Fruit fly (Drosophila melanogaster) whole organism, embryonic: ENCODE results near the gene CG4730.

ENCODE experiments used
- Asciz ChIP-seq: fragments of 200-800 bp; sonication (Bioruptor generic); optimal IDR thresholded peaks from 2 replicates; lab custom pipeline; 2017; ENCODE audit warnings: missing biosample characterization, mild to moderate bottlenecking, missing genetic modification characterization, missing genetic modification reagents
- Bdp1 ChIP-seq: fragments of 200-800 bp; sonication (Bioruptor generic); optimal IDR thresholded peaks from 3 replicates; lab custom pipeline; 2016; ENCODE audit warnings: missing biosample characterization, missing genetic modification characterization
- Blimp-1 ChIP-seq: fragments of 200-800 bp; sonication (Bioruptor generic); optimal IDR thresholded peaks from 3 replicates; lab custom pipeline; 2018; ENCODE audit warnings: missing biosample characterization, missing genetic modification characterization, mild to moderate bottlenecking, moderate library complexity, missing genetic modification reagents
- CG10274 ChIP-seq: fragments of 200-800 bp; sonication (Bioruptor generic); optimal IDR thresholded peaks from 3 replicates; lab custom pipeline; 2017; ENCODE audit warnings: missing biosample characterization, mild to moderate bottlenecking, missing genetic modification characterization
- CG10979 ChIP-seq: fragments of 200-800 bp; sonication (Bioruptor generic); optimal IDR thresholded peaks from 2 replicates; lab custom pipeline; 2018; ENCODE audit warnings: missing biosample characterization, mild to moderate bottlenecking, missing genetic modification characterization, moderate library complexity
- CG11504 ChIP-seq: fragments of 200-800 bp; sonication (Bioruptor generic); optimal IDR thresholded peaks from 3 replicates; lab custom pipeline; 2019; ENCODE audit warnings: missing biosample characterization, mild to moderate bottlenecking, missing genetic modification characterization, moderate library complexity
- CG11695 ChIP-seq: fragments of 200-800 bp; sonication (Bioruptor generic); IDR thresholded peaks from 3 replicates; pipeline ENCODE4 v1.3.6; 2022; ENCODE audit warnings: missing biosample characterization, missing genetic modification characterization
- CG12391 ChIP-seq: fragments of 200-800 bp; sonication (Bioruptor generic); optimal IDR thresholded peaks from 3 replicates; lab custom pipeline; 2018; ENCODE audit warnings: missing biosample characterization, mild to moderate bottlenecking, missing genetic modification characterization, moderate library complexity
- CG14014 ChIP-seq: fragments of 200-800 bp; sonication (Bioruptor generic); IDR thresholded peaks from 2 replicates; pipeline ENCODE4 v1.3.6; 2022; ENCODE audit warnings: missing biosample characterization, missing genetic modification characterization
- CG14860 ChIP-seq: fragments of 200-800 bp; sonication (Bioruptor generic); IDR thresholded peaks from 3 replicates; pipeline ENCODE4 v1.3.6; 2022; ENCODE audit warnings: missing biosample characterization, missing genetic modification characterization; ENCODE audit not compliant: partially characterized antibody
- CG15601 ChIP-seq: fragments of 200-800 bp; sonication (Bioruptor generic); optimal IDR thresholded peaks from 3 replicates; lab custom pipeline; 2019; ENCODE audit warnings: missing biosample characterization, mild to moderate bottlenecking, missing genetic modification characterization, moderate library complexity
- CG1603 ChIP-seq: fragments of 200-800 bp; sonication (Bioruptor generic); optimal IDR thresholded peaks from 2 replicates; lab custom pipeline; 2019; ENCODE audit warnings: missing biosample characterization, mild to moderate bottlenecking, missing genetic modification characterization, moderate library complexity
- CG17359 ChIP-seq: fragments of 200-800 bp; sonication (Bioruptor generic); optimal IDR thresholded peaks from 3 replicates; lab custom pipeline; 2018; ENCODE audit warnings: missing biosample characterization, mild to moderate bottlenecking, missing genetic modification characterization, moderate library complexity
- CG17361 ChIP-seq: fragments of 200-800 bp; sonication (Bioruptor generic); IDR thresholded peaks from 3 replicates; pipeline ENCODE4 v1.3.6; 2022; ENCODE audit warnings: missing biosample characterization, missing genetic modification characterization
- CG17829 ChIP-seq: fragments of 200-800 bp; optimal IDR thresholded peaks from 2 replicates; lab custom pipeline; 2019; ENCODE audit warnings: missing biosample characterization, mild to moderate bottlenecking, missing genetic modification characterization, moderate library complexity
- CG18262 ChIP-seq: fragments of 200-800 bp; optimal IDR thresholded peaks from 3 replicates; lab custom pipeline; 2019; ENCODE audit warnings: missing biosample characterization, mild to moderate bottlenecking, missing genetic modification characterization, moderate library complexity
- CG2199 ChIP-seq: fragments of 200-800 bp; sonication (Bioruptor generic); IDR thresholded peaks from 3 replicates; pipeline ENCODE4 v1.3.6; 2022; ENCODE audit warnings: missing biosample characterization, missing genetic modification characterization
- CG2678 ChIP-seq: fragments of 200-800 bp; sonication (Bioruptor generic); optimal IDR thresholded peaks from 3 replicates; lab custom pipeline; 2019; ENCODE audit warnings: missing biosample characterization, mild to moderate bottlenecking, missing genetic modification characterization, moderate library complexity
- CG33557 ChIP-seq: fragments of 200-800 bp; sonication (Bioruptor generic); optimal IDR thresholded peaks from 2 replicates; lab custom pipeline; 2019; ENCODE audit warnings: missing biosample characterization, mild to moderate bottlenecking, missing genetic modification characterization, moderate library complexity
- CG8924 ChIP-seq: fragments of 200-800 bp; optimal IDR thresholded peaks from 3 replicates; lab custom pipeline; 2019; ENCODE audit warnings: missing biosample characterization, mild to moderate bottlenecking, missing genetic modification characterization, moderate library complexity
- CG9817 ChIP-seq: fragments of 200-800 bp; sonication (Bioruptor generic); optimal IDR thresholded peaks from 2 replicates; lab custom pipeline; 2018; ENCODE audit warnings: missing biosample characterization, mild to moderate bottlenecking, missing genetic modification characterization, moderate library complexity
- CTCF ChIP-seq: fragments of 200-800 bp; sonication (Bioruptor generic); optimal IDR thresholded peaks from 2 replicates; lab custom pipeline; 2017; ENCODE audit warnings: missing biosample characterization, mild to moderate bottlenecking, missing genetic modification characterization, moderate library complexity
- Camta ChIP-seq: fragments of 200-800 bp; sonication (Bioruptor generic); optimal IDR thresholded peaks from 2 replicates; lab custom pipeline; 2016; ENCODE audit warnings: missing biosample characterization, missing genetic modification characterization
- Drgx ChIP-seq: fragments of 200-800 bp; sonication (Bioruptor generic); IDR thresholded peaks from 2 replicates; pipeline ENCODE4 v1.3.6; 2022; ENCODE audit warnings: missing biosample characterization, missing genetic modification characterization
- Ets65A ChIP-seq: fragments of 200-800 bp; sonication (Bioruptor generic); peaks from one replicate; lab custom pipeline; 2016; ENCODE audit warnings: missing biosample characterization, missing genetic modification characterization
- Hr78 ChIP-seq, 2 experiments: fragments of 200-800 bp in 1 of 2; fragments of >200 bp in 1 of 2; sonication (Bioruptor generic) in 1 of 2; optimal IDR thresholded peaks; 2 replicates each; lab custom pipeline; 2017 to 2019; ENCODE audit warnings: missing biosample characterization in 2 of 2, missing genetic modification characterization in 2 of 2, mild to moderate bottlenecking in 1 of 2, moderate library complexity in 1 of 2
- Six4 ChIP-seq: fragments of 200-800 bp; sonication (Bioruptor generic); optimal IDR thresholded peaks from 2 replicates; lab custom pipeline; 2016; ENCODE audit warnings: missing biosample characterization, missing genetic modification characterization
- Ssrp ChIP-seq: fragments of 200-800 bp; sonication (Bioruptor generic); optimal IDR thresholded peaks from 2 replicates; lab custom pipeline; 2018; ENCODE audit warnings: missing biosample characterization, mild to moderate bottlenecking, missing genetic modification characterization, moderate library complexity
- Taf1 ChIP-seq: fragments of 200-800 bp; sonication (Bioruptor generic); IDR thresholded peaks from 2 replicates; pipeline ENCODE4 v1.3.6; 2022; ENCODE audit warnings: missing biosample characterization, missing genetic modification characterization
- Vsx1 ChIP-seq: fragments of 200-800 bp; sonication (Bioruptor generic); optimal IDR thresholded peaks from 2 replicates; lab custom pipeline; 2017; ENCODE audit warnings: missing biosample characterization, mild to moderate bottlenecking, missing genetic modification characterization, missing genetic modification reagents
- aop ChIP-seq: fragments of 200-800 bp; sonication (Bioruptor generic); IDR thresholded peaks from 2 replicates; pipeline ENCODE4 v1.3.6; 2022; ENCODE audit warnings: missing biosample characterization, missing genetic modification characterization
- ase ChIP-seq: fragments of 200-800 bp; sonication (Bioruptor generic); IDR thresholded peaks from 3 replicates; pipeline ENCODE4 v1.3.6; 2022; ENCODE audit warnings: missing biosample characterization, missing genetic modification characterization
- az2 ChIP-seq: fragments of 200-800 bp; sonication (Bioruptor generic); optimal IDR thresholded peaks from 3 replicates; lab custom pipeline; 2016; ENCODE audit warnings: missing biosample characterization, missing genetic modification characterization
- cg ChIP-seq: fragments of 200-800 bp; sonication (Bioruptor generic); optimal IDR thresholded peaks from 3 replicates; lab custom pipeline; 2019; ENCODE audit warnings: missing biosample characterization, mild to moderate bottlenecking, missing genetic modification characterization, moderate library complexity
- chinmo ChIP-seq: fragments of 200-800 bp; sonication (Bioruptor generic); IDR thresholded peaks from 4 replicates; pipeline ENCODE4 v1.3.6; 2022; ENCODE audit warnings: missing biosample characterization, missing genetic modification characterization; ENCODE audit not compliant: partially characterized antibody
- ci ChIP-seq: fragments of 200-800 bp; sonication (Bioruptor generic); IDR thresholded peaks from 3 replicates; pipeline ENCODE4 v1.3.6; 2022; ENCODE audit warnings: missing biosample characterization, missing genetic modification characterization
- crol ChIP-seq: fragments of 200-800 bp; sonication (Bioruptor generic); IDR thresholded peaks from 2 replicates; pipeline ENCODE4 v1.3.6; 2022; ENCODE audit warnings: missing biosample characterization, missing genetic modification characterization
- dmrt11E ChIP-seq: fragments of 200-800 bp; sonication (Bioruptor generic); optimal IDR thresholded peaks from 3 replicates; lab custom pipeline; 2018; ENCODE audit warnings: missing biosample characterization, mild to moderate bottlenecking, missing genetic modification characterization, moderate library complexity
- dmrt99B ChIP-seq: fragments of 200-800 bp; sonication (Bioruptor generic); optimal IDR thresholded peaks from 2 replicates; lab custom pipeline; 2018; ENCODE audit warnings: missing biosample characterization, mild to moderate bottlenecking, missing genetic modification characterization, moderate library complexity
- gem ChIP-seq: fragments of 200-800 bp; sonication (Bioruptor generic); optimal IDR thresholded peaks from 2 replicates; lab custom pipeline; 2019; ENCODE audit warnings: missing biosample characterization, mild to moderate bottlenecking, missing genetic modification characterization, moderate library complexity
- ken ChIP-seq: fragments of 200-800 bp; sonication (Bioruptor generic); IDR thresholded peaks from 3 replicates; pipeline ENCODE4 v1.3.6; 2022; ENCODE audit warnings: missing biosample characterization, missing genetic modification characterization
- pnt ChIP-seq: fragments of 200-800 bp; sonication (Bioruptor generic); optimal IDR thresholded peaks from 3 replicates; lab custom pipeline; 2016; ENCODE audit warnings: missing biosample characterization, missing genetic modification characterization
- rib ChIP-seq: fragments of 200-800 bp; sonication (Bioruptor generic); IDR thresholded peaks from 2 replicates; pipeline ENCODE4 v1.3.6; 2022; ENCODE audit warnings: missing biosample characterization, missing genetic modification characterization
- sens ChIP-seq: fragments of 200-800 bp; sonication (Bioruptor generic); peaks from one replicate; lab custom pipeline; 2016; ENCODE audit warnings: missing biosample characterization, missing genetic modification characterization
- vnd ChIP-seq: fragments of 200-800 bp; sonication (Bioruptor generic); IDR thresholded peaks from 3 replicates; pipeline ENCODE4 v1.3.6; 2022; ENCODE audit warnings: missing biosample characterization, missing genetic modification characterization; ENCODE audit not compliant: partially characterized antibody
- z ChIP-seq: fragments of 200-800 bp; sonication (Bioruptor generic); IDR thresholded peaks from 3 replicates; pipeline ENCODE4 v1.3.6; 2022; ENCODE audit warnings: missing biosample characterization, missing genetic modification characterization
- zen2 ChIP-seq: fragments of 200-800 bp; sonication (Bioruptor generic); IDR thresholded peaks from 3 replicates; pipeline ENCODE4 v1.3.6; 2022; ENCODE audit warnings: missing biosample characterization, missing genetic modification characterization; ENCODE audit not compliant: partially characterized antibody

The CG4730 gene

dm6 chr3R:25660985-25661530 lies 17.4 kb downstream of the CG4730 start, which contains the start of gene Tnks (continued):
- TF ChIP-seq Bdp1 (no peak), vnd (no peak), zen2 (GFP tag; lab: Robert Waterston, UW) (no peak), dmrt11E (tag; lab: Kevin White, UChicago) (no peak)

DNA sequence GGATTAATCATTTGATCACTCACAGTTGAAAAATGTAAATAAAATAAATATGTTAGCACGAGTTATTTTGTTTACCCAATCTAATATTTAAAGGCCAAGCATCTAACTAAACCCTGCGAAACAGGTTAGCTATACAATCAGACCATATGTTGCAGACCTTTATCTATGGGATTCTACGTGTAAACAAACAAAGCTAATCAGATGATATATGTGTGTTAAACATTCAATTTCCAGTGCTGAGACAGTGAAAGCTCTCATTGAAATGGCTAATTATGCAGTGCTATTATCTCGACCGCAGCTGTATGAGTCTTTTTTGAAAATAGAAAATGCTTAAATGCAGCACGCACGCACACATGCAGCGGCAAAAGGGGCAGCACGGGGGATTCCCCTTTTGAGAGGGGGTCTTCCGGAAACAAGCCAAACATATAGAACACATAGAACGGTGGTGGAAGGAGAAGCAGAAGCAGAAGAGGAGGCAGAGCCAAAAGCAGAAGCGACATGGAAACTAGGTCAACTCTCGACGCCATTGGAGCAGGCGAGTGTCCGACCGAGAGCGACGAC lies 18.5 kb downstream of the CG4730 start:
- no peak for TF ChIP-seq CG14860 (GFP tag; lab: Robert Waterston, UW)
- TF ChIP-seq crol (GFP tag; lab: Robert Waterston, UW): peak; percentile 87
- peak; percentile 6 for TF ChIP-seq CG10979 (tag; lab: Kevin White, UChicago)
- TF ChIP-seq CG9817 (tag; lab: Kevin White, UChicago): no peak
- TF ChIP-seq CG18262 (tag; lab: Kevin White, UChicago): peak; percentile 9
- peak; percentile 10 for TF ChIP-seq Ssrp (tag; lab: Kevin White, UChicago)
- peak; percentile 16 for TF ChIP-seq CG17359 (tag; lab: Kevin White, UChicago)
- 0 out of 4 replicates have a peak, but pooled peaks have one; percentile 45 for TF ChIP-seq chinmo
- peak; percentile 2 for TF ChIP-seq gem
- TF ChIP-seq Asciz (GFP tag; lab: Kevin White, UChicago): peak; percentile 19
- no peak for TF ChIP-seq CG2199 (GFP tag; lab: Robert Waterston, UW)
- TF ChIP-seq aop (GFP tag; lab: Robert Waterston, UW): peak; percentile 75
- TF ChIP-seq Ets65A (GFP tag; lab: Kevin White, UChicago): peak; percentile 66
- TF ChIP-seq sens: peak; percentile 71
- TF ChIP-seq Drgx (GFP tag; lab: Robert Waterston, UW): peak; percentile 16; the same call in 1 of the 2 replicates
- TF ChIP-seq CG11504 (tag; lab: Kevin White, UChicago): peak; percentile 13
- peak; percentile 21 for TF ChIP-seq CG1603 (tag; lab: Kevin White, UChicago)
- TF ChIP-seq dmrt99B (tag; lab: Kevin White, UChicago): peak; percentile 7
- peak; percentile 23 for TF ChIP-seq CG12391 (tag; lab: Kevin White, UChicago)
- peak; percentile 4 for TF ChIP-seq CG15601 (tag; lab: Kevin White, UChicago)
- TF ChIP-seq CG2678 (tag; lab: Kevin White, UChicago): no peak
- peak; percentile 56 for TF ChIP-seq Vsx1
- TF ChIP-seq Blimp-1 (GFP tag; lab: Kevin White, UChicago): peak; percentile 25
- TF ChIP-seq z: peak; percentile 86
- no peak for TF ChIP-seq az2 (GFP tag; lab: Kevin White, UChicago)
- no peak for TF ChIP-seq rib (GFP tag; lab: Robert Waterston, UW)
- TF ChIP-seq CG11695: 0 out of 3 replicates have a peak, but pooled peaks have one; percentile 10
- 0 out of 3 replicates have a peak, but pooled peaks have one; percentile 20 for TF ChIP-seq CG17361
- peak; percentile 9; the same call in 1 of the 2 replicates for TF ChIP-seq CG14014
- TF ChIP-seq ci (GFP tag; lab: Robert Waterston, UW): peak; percentile 50; the same call in 1 of the 3 replicates
- peak; percentile 35 for TF ChIP-seq cg (GFP tag; lab: Kevin White, UChicago)

dm6 chr3R:25652066-25652720 lies 26.3 kb downstream of the CG4730 start:
- TF ChIP-seq Taf1 (no peak), Camta (GFP tag; lab: Kevin White, UChicago) (no peak), CG17829 (tag; lab: Kevin White, UChicago) (no peak), Six4 (GFP tag; lab: Kevin White, UChicago) (no peak), ase (GFP tag; lab: Robert Waterston, UW) (no peak), CG8924 (tag; lab: Kevin White, UChicago) (no peak), CG10274 (GFP tag; lab: Kevin White, UChicago) (no peak), pnt (GFP tag; lab: Kevin White, UChicago) (no peak), CG33557 (GFP tag; lab: Kevin White, UChicago) (no peak), Vsx1 (peak; percentile 58), Hr78 (GFP tag; optimal IDR thresholded peaks at IDR 0.05; lab: Kevin White, UChicago) (peak in 1 of 2 experiments; percentile 99), ken (GFP tag; lab: Robert Waterston, UW) (no peak), CTCF (GFP tag; lab: Kevin White, UChicago) (peak; percentile 71)
